Worm (Caenorhabditis elegans): Measurements from ENCODE around the gene cpr-2.

ce11 chrV:16575900-16576299 lies 42.0 kb upstream of the cpr-2 start, which contains the start of gene str-151:
- TF ChIP-seq dao-5 (tag; optimal IDR thresholded peaks at IDR 0.05), result no peak
- no peak for TF ChIP-seq him-1 (tag; optimal IDR thresholded peaks at IDR 0.05)
